Worm (Caenorhabditis elegans): ENCODE measurements around the gene ZC239.16.

DNA sequence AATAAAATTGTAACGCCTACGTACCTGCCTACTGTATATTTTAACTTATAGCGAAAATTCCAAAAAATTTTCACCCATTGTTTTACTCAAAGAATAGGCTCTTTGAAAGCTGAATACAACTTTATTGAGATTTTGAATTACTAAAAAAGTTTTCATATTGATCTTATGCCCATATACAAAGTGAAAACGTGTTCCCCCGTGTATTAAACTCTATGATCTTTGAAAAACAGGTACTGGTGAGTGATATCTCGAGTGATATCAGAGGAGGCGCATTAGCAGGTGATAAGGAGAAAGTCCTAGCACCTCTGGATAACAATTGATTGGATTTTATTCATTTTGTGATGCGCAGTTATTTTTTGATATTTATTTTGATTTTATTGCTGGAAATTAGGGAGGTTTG lies 15.1 kb upstream of the ZC239.16 start, which contains the start of gene C17F4.3:
- TF ChIP-seq W03F9.2 (tag; optimal IDR thresholded peaks at IDR 0.05) = no peak
- no peak for TF ChIP-seq him-1 (tag; optimal IDR thresholded peaks at IDR 0.05)
- no peak for TF ChIP-seq dao-5 (tag; optimal IDR thresholded peaks at IDR 0.05)

Measured in whole organism, L4/young adult.